Worm (Caenorhabditis elegans) whole organism, young adult: ENCODE results near the gene C30G4.4.
A peak's percentile ranks its signal among the peaks of the same experiment; 100 is the strongest.

Source experiments
- B0336.3 ChIP-seq: fragments of 200-800 bp; sonication (Bioruptor generic); IDR thresholded peaks from 2 replicates; pipeline ENCODE4 v1.3.6; 2022; ENCODE audit warnings: missing genetic modification characterization, missing compliant biosample characterization
- C06A6.2 ChIP-seq: fragments of 200-800 bp; sonication (Bioruptor generic); conservative IDR thresholded peaks from 2 replicates; pipeline ENCODE4 v1.3.6; 2022; ENCODE audit warnings: missing genetic modification characterization, missing compliant biosample characterization
- F22D6.2 ChIP-seq: sonication (generic microtip); optimal IDR thresholded peaks from 2 replicates; lab custom pipeline; 2016; ENCODE audit warnings: mild to moderate bottlenecking, missing genetic modification characterization, missing compliant biosample characterization
- F23B12.7 ChIP-seq: sonication (generic microtip); optimal IDR thresholded peaks from 2 replicates; lab custom pipeline; 2017; ENCODE audit warnings: missing genetic modification characterization, mild to moderate bottlenecking, missing compliant biosample characterization, antibody characterized with exemption, moderate library complexity; ENCODE audit not compliant: insufficient read depth
- F39B2.1 ChIP-seq: fragments of 200-800 bp; sonication (Bioruptor generic); IDR thresholded peaks from 2 replicates; pipeline ENCODE4 v1.3.6; 2022; ENCODE audit warnings: missing genetic modification reagents, missing genetic modification characterization, missing compliant biosample characterization
- K11D2.4 ChIP-seq: fragments of 200-800 bp; sonication (Bioruptor generic); IDR thresholded peaks from 2 replicates; pipeline ENCODE4 v1.3.6; 2022; ENCODE audit warnings: missing genetic modification reagents, missing genetic modification characterization, missing compliant biosample characterization
- Y53G8AR.9 ChIP-seq: fragments of 200-800 bp; sonication (Bioruptor generic); conservative IDR thresholded peaks from 2 replicates; pipeline ENCODE4 v1.3.6; 2022; ENCODE audit warnings: missing genetic modification reagents, missing genetic modification characterization, missing compliant biosample characterization
- Y56A3A.18 ChIP-seq: fragments of 200-800 bp; sonication (Bioruptor generic); IDR thresholded peaks from 2 replicates; pipeline ENCODE4 v1.3.6; 2022; ENCODE audit warnings: missing genetic modification reagents, missing genetic modification characterization, missing compliant biosample characterization
- Y95B8A.8 ChIP-seq: fragments of 200-800 bp; sonication (Bioruptor generic); IDR thresholded peaks from 2 replicates; pipeline ENCODE4 v1.3.6; 2022; ENCODE audit warnings: missing genetic modification reagents, missing genetic modification characterization, missing compliant biosample characterization
- akir-1 ChIP-seq: fragments of 200-800 bp; sonication (Bioruptor generic); optimal IDR thresholded peaks from 2 replicates; lab custom pipeline; 2018; ENCODE audit warnings: mild to moderate bottlenecking, missing genetic modification characterization, moderate library complexity, missing compliant biosample characterization
- atf-7 ChIP-seq: sonication (generic microtip); optimal IDR thresholded peaks from 2 replicates; lab custom pipeline; 2017; ENCODE audit warnings: mild to moderate bottlenecking, missing genetic modification characterization, missing compliant biosample characterization
- ccch-3 ChIP-seq: fragments of 200-800 bp; sonication (Bioruptor generic); optimal IDR thresholded peaks from 2 replicates; lab custom pipeline; 2018; ENCODE audit warnings: mild to moderate bottlenecking, missing genetic modification characterization, missing compliant biosample characterization
- cebp-1 ChIP-seq, 2 experiments: fragments of 200-800 bp in 1 of 2; sonication (Bioruptor generic) in 1 of 2; sonication (generic microtip) in 1 of 2; IDR thresholded peaks in 1 of 2; optimal IDR thresholded peaks in 1 of 2; 2 replicates each; pipeline versions ENCODE4 v1.3.6 to Lab custom; 2017 to 2022; ENCODE audit warnings: missing compliant biosample characterization in 2 of 2, missing genetic modification characterization in 2 of 2, mild to moderate bottlenecking in 1 of 2, missing genetic modification reagents in 1 of 2, moderate library complexity in 1 of 2
- ceh-40 ChIP-seq: fragments of 200-800 bp; sonication (Bioruptor generic); IDR thresholded peaks from 2 replicates; pipeline ENCODE4 v1.3.6; 2022; ENCODE audit warnings: missing genetic modification characterization, missing compliant biosample characterization
- ceh-58 ChIP-seq: fragments of 200-800 bp; sonication (Bioruptor generic); IDR thresholded peaks from 2 replicates; pipeline ENCODE4 v1.3.6; 2022; ENCODE audit warnings: missing genetic modification characterization, missing compliant biosample characterization
- dox-1 ChIP-seq: fragments of 200-800 bp; sonication (Bioruptor generic); IDR thresholded peaks from 2 replicates; pipeline ENCODE4 v1.3.6; 2022; ENCODE audit warnings: missing genetic modification reagents, missing genetic modification characterization, missing compliant biosample characterization
- dpff-1 ChIP-seq: sonication (generic microtip); optimal IDR thresholded peaks from 2 replicates; lab custom pipeline; 2017; ENCODE audit warnings: mild to moderate bottlenecking, missing genetic modification characterization, missing compliant biosample characterization
- dpl-1 ChIP-seq: fragments of 150-350 bp; optimal IDR thresholded peaks from 2 replicates; lab custom pipeline; 2014; ENCODE audit warnings: missing biosample characterization, missing genetic modification reagents, missing genetic modification characterization
- hlh-26 ChIP-seq: fragments of 200-800 bp; sonication (Bioruptor generic); conservative IDR thresholded peaks from 2 replicates; pipeline ENCODE4 v1.3.6; 2022; ENCODE audit warnings: missing genetic modification reagents, missing genetic modification characterization, missing compliant biosample characterization
- hmg-1.2 ChIP-seq: fragments of 200-800 bp; sonication (Bioruptor generic); IDR thresholded peaks from 2 replicates; pipeline ENCODE4 v1.3.6; 2022; ENCODE audit warnings: missing genetic modification reagents, missing genetic modification characterization, missing compliant biosample characterization
- hmg-20 ChIP-seq: fragments of 200-800 bp; sonication (Bioruptor generic); IDR thresholded peaks from 2 replicates; pipeline ENCODE4 v1.3.6; 2022; ENCODE audit warnings: missing genetic modification reagents, missing genetic modification characterization, missing compliant biosample characterization
- lag-1 ChIP-seq: fragments of 200-800 bp; sonication (Bioruptor generic); IDR thresholded peaks from 2 replicates; pipeline ENCODE4 v1.3.6; 2022; ENCODE audit warnings: missing genetic modification reagents, missing genetic modification characterization, missing compliant biosample characterization
- let-607 ChIP-seq, 2 experiments: fragments of 200-800 bp in 1 of 2; sonication (Bioruptor generic) in 1 of 2; sonication (generic microtip) in 1 of 2; optimal IDR thresholded peaks; 2 replicates each; lab custom pipeline; 2016 to 2018; ENCODE audit warnings: mild to moderate bottlenecking in 2 of 2, missing compliant biosample characterization in 2 of 2, missing genetic modification characterization in 2 of 2, moderate library complexity in 2 of 2, missing genotype in 1 of 2
- lin-26 ChIP-seq: fragments of 200-800 bp; sonication (Bioruptor generic); IDR thresholded peaks from 2 replicates; pipeline ENCODE4 v1.3.6; 2022; ENCODE audit warnings: missing genetic modification reagents, missing genetic modification characterization, missing compliant biosample characterization
- lin-40 ChIP-seq: sonication (generic microtip); optimal IDR thresholded peaks from 2 replicates; lab custom pipeline; 2016; ENCODE audit warnings: missing genetic modification characterization, mild to moderate bottlenecking, missing compliant biosample characterization, missing genotype, missing genetic modification reagents
- madf-10 ChIP-seq: sonication (generic microtip); optimal IDR thresholded peaks from 2 replicates; lab custom pipeline; 2016; ENCODE audit warnings: mild to moderate bottlenecking, missing genetic modification characterization, missing compliant biosample characterization
- madf-6 ChIP-seq: fragments of 200-800 bp; sonication (Bioruptor generic); IDR thresholded peaks from 2 replicates; pipeline ENCODE4 v1.3.6; 2022; ENCODE audit warnings: missing genetic modification reagents, missing genetic modification characterization, missing compliant biosample characterization
- mxl-1 ChIP-seq: sonication (generic microtip); optimal IDR thresholded peaks from 2 replicates; lab custom pipeline; 2016; ENCODE audit warnings: missing genetic modification characterization, missing compliant biosample characterization
- nfya-1 ChIP-seq: sonication (generic microtip); optimal IDR thresholded peaks from 2 replicates; lab custom pipeline; 2017; ENCODE audit warnings: antibody characterized with exemption, missing compliant biosample characterization, missing genetic modification characterization, borderline replicate concordance; ENCODE audit not compliant: insufficient read depth
- nhr-120 ChIP-seq: fragments of 200-800 bp; sonication (Bioruptor generic); IDR thresholded peaks from 2 replicates; pipeline ENCODE4 v1.3.6; 2022; ENCODE audit warnings: missing genetic modification characterization, missing compliant biosample characterization
- nhr-27 ChIP-seq: fragments of 200-800 bp; sonication (Bioruptor generic); optimal IDR thresholded peaks from 2 replicates; lab custom pipeline; 2018; ENCODE audit warnings: mild to moderate bottlenecking, missing genetic modification characterization, moderate library complexity, missing compliant biosample characterization
- nhr-80 ChIP-seq: sonication (generic microtip); optimal IDR thresholded peaks from 2 replicates; lab custom pipeline; 2016; ENCODE audit warnings: missing genetic modification characterization, missing compliant biosample characterization
- pha-4 ChIP-seq: fragments of 150-350 bp; sonication (generic microtip); optimal IDR thresholded peaks from 2 replicates; lab custom pipeline; 2014; ENCODE audit warnings: missing biosample characterization, missing genetic modification reagents, missing genetic modification characterization
- rpc-1 ChIP-seq, 2 experiments: fragments of 150-350 bp in 1 of 2; sonication (generic microtip) in 1 of 2; optimal IDR thresholded peaks; 2 replicates each; lab custom pipeline; 2014 to 2018; ENCODE audit warnings: missing biosample characterization in 1 of 2, missing genetic modification characterization in 1 of 2, missing genetic modification reagents in 1 of 2, missing genotype in 1 of 2
- snpc-4 ChIP-seq, 5 experiments: fragments of 150-350 bp in 1 of 5; sonication (generic microtip) in 4 of 5; optimal IDR thresholded peaks; 2 replicates each; lab custom pipeline; 2014 to 2018; ENCODE audit warnings: missing genetic modification characterization in 5 of 5, missing biosample characterization in 3 of 5, antibody characterized with exemption in 2 of 5, mild to moderate bottlenecking in 2 of 5, missing compliant biosample characterization in 2 of 5, missing genotype in 2 of 5, moderate library complexity in 2 of 5, missing genetic modification reagents in 1 of 5
- tbp1 ChIP-seq: fragments of 200-800 bp; sonication (Bioruptor generic); optimal IDR thresholded peaks from 2 replicates; lab custom pipeline; 2018; ENCODE audit warnings: mild to moderate bottlenecking, missing genetic modification characterization, missing compliant biosample characterization
- tbx-9 ChIP-seq: sonication (generic microtip); optimal IDR thresholded peaks from 2 replicates; lab custom pipeline; 2016; ENCODE audit warnings: borderline replicate concordance, missing genetic modification characterization, inconsistent platforms, missing compliant biosample characterization
- unc-62 ChIP-seq: fragments of 150-350 bp; optimal IDR thresholded peaks from 2 replicates; lab custom pipeline; 2014; ENCODE audit warnings: missing biosample characterization, missing genetic modification reagents, missing genetic modification characterization
- zfh-2 ChIP-seq: fragments of 200-800 bp; sonication (Bioruptor generic); conservative IDR thresholded peaks from 2 replicates; pipeline ENCODE4 v1.3.6; 2022; ENCODE audit warnings: missing genetic modification reagents, missing genetic modification characterization, missing compliant biosample characterization
- ztf-22 ChIP-seq: fragments of 200-800 bp; sonication (Bioruptor generic); optimal IDR thresholded peaks from 2 replicates; lab custom pipeline; 2018; ENCODE audit warnings: mild to moderate bottlenecking, missing genetic modification characterization, moderate library complexity, missing compliant biosample characterization
- ztf-26 ChIP-seq: sonication (generic microtip); optimal IDR thresholded peaks from 2 replicates; lab custom pipeline; 2017; ENCODE audit warnings: missing genetic modification characterization, missing compliant biosample characterization

Gene C30G4.4

ce11 chrX:17066937-17067336 lies 5.1 kb downstream of the C30G4.4 start:
- TF ChIP-seq nhr-80 (tag; lab: Kevin White, UChicago) (peak; percentile 64), mxl-1 (tag; lab: Kevin White, UChicago) (no peak), dox-1 (GFP tag; lab: Robert Waterston, UW) (0 out of 2 replicates have a peak, but pooled peaks have one; percentile 43), cebp-1 (GFP tag; IDR thresholded peaks at IDR 0.05; lab: Robert Waterston, UW) (no peak), cebp-1 (tag; optimal IDR thresholded peaks at IDR 0.05; lab: Kevin White, UChicago) (peak; percentile 43)

- no peak for TF ChIP-seq cebp-1 (GFP tag; IDR thresholded peaks at IDR 0.05; lab: Robert Waterston, UW)
- peak; percentile 22 for TF ChIP-seq cebp-1 (tag; optimal IDR thresholded peaks at IDR 0.05; lab: Kevin White, UChicago)
- peak; percentile 44 for TF ChIP-seq nhr-80 (tag; lab: Kevin White, UChicago)
- TF ChIP-seq ceh-40, result no peak
- TF ChIP-seq, all 124 proteins: peak for 2
These were observed 7.2 kb downstream of the C30G4.4 start for ce11 chrX:17064820-17065219.

ce11 chrX:17063749-17064252 lies 8.2 kb downstream of the C30G4.4 start:
- TF ChIP-seq Y53G8AR.9 (0 out of 2 replicates have a peak, but pooled peaks have one; percentile 52), B0336.3 (GFP tag; lab: Robert Waterston, UW) (peak; percentile 62), madf-6 (no peak), hlh-26 (GFP tag; lab: Robert Waterston, UW) (no peak), hmg-20 (GFP tag; lab: Robert Waterston, UW) (no peak), zfh-2 (GFP tag; lab: Robert Waterston, UW) (peak; percentile 51; the same call in 1 of the 2 replicates), unc-62 (GFP tag; lab: Kevin White, UChicago) (peak; percentile 40), let-607 (tag; optimal IDR thresholded peaks at IDR 0.05; lab: Kevin White, UChicago) (peak in 1 of 2 experiments; percentile 32), F22D6.2 (tag; lab: Kevin White, UChicago) (peak; percentile 57), ztf-26 (tag; lab: Kevin White, UChicago) (peak; percentile 92), lin-40 (tag; lab: Kevin White, UChicago) (peak; percentile 83), ccch-3 (GFP tag; lab: Kevin White, UChicago) (no peak), tbp1 (GFP tag; lab: Kevin White, UChicago) (peak; percentile 59), rpc-1 (optimal IDR thresholded peaks at IDR 0.05; lab: Kevin White, UChicago) (no peak), rpc-1 (tag; optimal IDR thresholded peaks at IDR 0.05; lab: Kevin White, UChicago) (no peak), nhr-27 (tag; lab: Kevin White, UChicago) (no peak), Y56A3A.18 (GFP tag; lab: Robert Waterston, UW) (no peak), ztf-22 (GFP tag; lab: Kevin White, UChicago) (peak; percentile 54), dpl-1 (GFP tag; lab: Kevin White, UChicago) (no peak), hmg-1.2 (GFP tag; lab: Robert Waterston, UW) (peak; percentile 68), F23B12.7 (tag; lab: Kevin White, UChicago) (peak; percentile 40), snpc-4 (GFP tag; optimal IDR thresholded peaks at IDR 0.05; lab: Kevin White, UChicago) (no peak), snpc-4 (tag; optimal IDR thresholded peaks at IDR 0.05; lab: Kevin White, UChicago) (peak in 3 of 4 experiments; percentile 0 to 27 (median 20)), lag-1 (GFP tag; lab: Robert Waterston, UW) (no peak), cebp-1 (GFP tag; IDR thresholded peaks at IDR 0.05; lab: Robert Waterston, UW) (no peak), cebp-1 (tag; optimal IDR thresholded peaks at IDR 0.05; lab: Kevin White, UChicago) (peak; percentile 71), madf-10 (tag; lab: Kevin White, UChicago) (peak; percentile 42), C06A6.2 (GFP tag; lab: Robert Waterston, UW) (peak; percentile 63; the same call in 1 of the 2 replicates), F39B2.1 (GFP tag; lab: Robert Waterston, UW) (no peak), nhr-80 (tag; lab: Kevin White, UChicago) (peak; percentile 87), nhr-120 (GFP tag; lab: Robert Waterston, UW) (no peak), tbx-9 (tag; lab: Kevin White, UChicago) (no peak), K11D2.4 (GFP tag; lab: Robert Waterston, UW) (peak; percentile 73), lin-26 (GFP tag; lab: Robert Waterston, UW) (0 out of 2 replicates have a peak, but pooled peaks have one; percentile 43), atf-7 (tag; lab: Kevin White, UChicago) (peak; percentile 74), dpff-1 (tag; lab: Kevin White, UChicago) (no peak), ceh-58 (GFP tag; lab: Robert Waterston, UW) (no peak), pha-4 (tag; lab: Kevin White, UChicago) (peak; percentile 87), nfya-1 (tag; lab: Kevin White, UChicago) (no peak), akir-1 (no peak), Y95B8A.8 (GFP tag; lab: Robert Waterston, UW) (no peak)
